Worm (Caenorhabditis elegans): ENCODE measurements around the gene F59F5.5.
A peak's percentile ranks its signal among the peaks of the same experiment; 100 is the strongest.

F59F5.5 gene

ce11 chrX:10555189-10555964 is 9.6 kb downstream of the F59F5.5 start, which contains the start of gene syd-2 (continued):
- TF ChIP-seq daf-16 (GFP tag; optimal IDR thresholded peaks at IDR 0.05): peak in 1 of 2 experiments; percentile 46
- peak; percentile 56 for TF ChIP-seq daf-16 (tag; optimal IDR thresholded peaks at IDR 0.05)
- TF ChIP-seq nhr-237 (tag; optimal IDR thresholded peaks at IDR 0.05): no peak
- TF ChIP-seq lir-3 (tag; optimal IDR thresholded peaks at IDR 0.05): no peak
- no peak for TF ChIP-seq R02D3.7 (tag; optimal IDR thresholded peaks at IDR 0.05)
- no peak for TF ChIP-seq php-3 (GFP tag; IDR thresholded peaks at IDR 0.05)
- no peak for TF ChIP-seq nhr-111 (GFP tag; optimal IDR thresholded peaks at IDR 0.05)
- TF ChIP-seq T20F7.1 (GFP tag; optimal IDR thresholded peaks at IDR 0.05): no peak
- peak; percentile 77 for TF ChIP-seq hmg-1.1 (GFP tag; IDR thresholded peaks at IDR 0.05)
- peak; percentile 63 for TF ChIP-seq ceh-28 (tag; optimal IDR thresholded peaks at IDR 0.05)
- no peak for TF ChIP-seq cey-2 (tag; optimal IDR thresholded peaks at IDR 0.05; ENCODE audit: borderline replicate concordance, insufficient read depth)
- no peak for TF ChIP-seq fos-1 (tag; optimal IDR thresholded peaks at IDR 0.05)
- TF ChIP-seq egl-43 (GFP tag; IDR thresholded peaks at IDR 0.05): peak; percentile 87
- TF ChIP-seq zfp-3 (GFP tag; conservative IDR thresholded peaks at IDR 0.05): no peak
- TF ChIP-seq tag-97 (GFP tag; IDR thresholded peaks at IDR 0.05): no peak
- TF ChIP-seq daf-12 (tag; optimal IDR thresholded peaks at IDR 0.05): no peak
- no peak for TF ChIP-seq unc-130 (GFP tag; optimal IDR thresholded peaks at IDR 0.05)
- TF ChIP-seq jun-1 (tag; optimal IDR thresholded peaks at IDR 0.05): no peak
- no peak for TF ChIP-seq daf-8 (GFP tag; IDR thresholded peaks at IDR 0.05)
- no peak for TF ChIP-seq madf-9 (GFP tag; conservative IDR thresholded peaks at IDR 0.05)
- peak; percentile 56 for TF ChIP-seq F37D6.2 (tag; optimal IDR thresholded peaks at IDR 0.05)
- 0 out of 2 replicates have a peak, but pooled peaks have one; percentile 16 for TF ChIP-seq D1046.2 (GFP tag; IDR thresholded peaks at IDR 0.05)
- no peak for TF ChIP-seq vab-7 (GFP tag; IDR thresholded peaks at IDR 0.05)
- no peak for TF ChIP-seq ztf-11 (tag; optimal IDR thresholded peaks at IDR 0.05)
- TF ChIP-seq F44E2.7 (GFP tag; IDR thresholded peaks at IDR 0.05): no peak
- no peak for TF ChIP-seq snpc-4 (tag; optimal IDR thresholded peaks at IDR 0.05)
- TF ChIP-seq hlh-30 (tag; optimal IDR thresholded peaks at IDR 0.05; ENCODE audit: insufficient read depth): peak; percentile 70
- TF ChIP-seq nhr-77 (tag; optimal IDR thresholded peaks at IDR 0.05): no peak
- TF ChIP-seq lin-1 (GFP tag; IDR thresholded peaks at IDR 0.05): no peak
- no peak for TF ChIP-seq lim-7 (GFP tag; IDR thresholded peaks at IDR 0.05)
- TF ChIP-seq F10B5.3 (tag; optimal IDR thresholded peaks at IDR 0.05): no peak
- no peak for TF ChIP-seq Y105C5A.15 (GFP tag; IDR thresholded peaks at IDR 0.05)
- TF ChIP-seq ceh-32 (tag; optimal IDR thresholded peaks at IDR 0.05; ENCODE audit: poor library complexity): no peak
- TF ChIP-seq set-16 (GFP tag; IDR thresholded peaks at IDR 0.05): peak; percentile 78
- no peak for TF ChIP-seq ceh-44 (GFP tag; IDR thresholded peaks at IDR 0.05)
- TF ChIP-seq snpc-1.2 (GFP tag; IDR thresholded peaks at IDR 0.05): no peak
- TF ChIP-seq aly-2 (tag; optimal IDR thresholded peaks at IDR 0.05): no peak
- TF ChIP-seq unc-39 (tag; optimal IDR thresholded peaks at IDR 0.05): no peak
- peak; percentile 56; the same call in 1 of the 2 replicates for TF ChIP-seq ceh-20 (GFP tag; IDR thresholded peaks at IDR 0.05)
- peak; percentile 88 for TF ChIP-seq hlh-11 (tag; optimal IDR thresholded peaks at IDR 0.05)
- peak; percentile 6 for TF ChIP-seq dve-1 (tag; optimal IDR thresholded peaks at IDR 0.05; ENCODE audit: insufficient read depth)
- peak; percentile 89 for TF ChIP-seq mep-1 (tag; optimal IDR thresholded peaks at IDR 0.05)
- peak; percentile 57 to 84 for TF ChIP-seq mdl-1 (tag; optimal IDR thresholded peaks at IDR 0.05)
- TF ChIP-seq tra-1 (GFP tag; IDR thresholded peaks at IDR 0.05): peak; percentile 80
- TF ChIP-seq nhr-10 (tag; optimal IDR thresholded peaks at IDR 0.05): no peak
- TF ChIP-seq pha-4 (GFP tag; IDR thresholded peaks at IDR 0.05): no peak; the same call in 1 of the 2 replicates
- TF ChIP-seq pha-4 (tag; optimal IDR thresholded peaks at IDR 0.05): no peak
- TF ChIP-seq dmd-6 (GFP tag; IDR thresholded peaks at IDR 0.05): peak; percentile 56
- no peak for TF ChIP-seq ama-1 (optimal IDR thresholded peaks at IDR 0.05)
- TF ChIP-seq skn-1 (tag; optimal IDR thresholded peaks at IDR 0.05): no peak
- no peak for TF ChIP-seq lin-13 (GFP tag; optimal IDR thresholded peaks at IDR 0.05)

Measured in whole organism, L4 larva.